Fruit fly (Drosophila melanogaster) whole organism, prepupa: ENCODE data around the gene Rdh.

Experiments
- Blimp-1 ChIP-seq: fragments of 200-800 bp; sonication (Bioruptor generic); optimal IDR thresholded peaks from 3 replicates; lab custom pipeline; 2017; ENCODE audit warnings: missing biosample characterization, missing genetic modification characterization, mild to moderate bottlenecking, moderate library complexity, missing genetic modification reagents
- CG10669 ChIP-seq: fragments of 200-800 bp; sonication (Bioruptor generic); optimal IDR thresholded peaks from 3 replicates; lab custom pipeline; 2018; ENCODE audit warnings: missing biosample characterization, mild to moderate bottlenecking, missing genetic modification characterization, moderate library complexity
- CG11294 ChIP-seq: fragments of 200-800 bp; sonication (Bioruptor generic); IDR thresholded peaks from 2 replicates; pipeline ENCODE4 v1.3.6; 2022; ENCODE audit warnings: missing biosample characterization, missing genetic modification characterization
- CG11762 ChIP-seq: fragments of 200-800 bp; sonication (Bioruptor generic); optimal IDR thresholded peaks from 3 replicates; lab custom pipeline; 2016; ENCODE audit warnings: missing biosample characterization, missing genetic modification characterization; ENCODE audit not compliant: insufficient read depth
- CG11902 ChIP-seq: fragments of 200-800 bp; sonication (Bioruptor generic); optimal IDR thresholded peaks from 3 replicates; lab custom pipeline; 2016; ENCODE audit warnings: missing biosample characterization, missing genetic modification characterization
- CG15336 ChIP-seq: fragments of 200-800 bp; sonication (Bioruptor generic); IDR thresholded peaks from 2 replicates; pipeline ENCODE4 v1.3.6; 2022; ENCODE audit warnings: missing biosample characterization, missing genetic modification characterization
- CG1621 ChIP-seq: fragments of 200-800 bp; sonication (Bioruptor generic); optimal IDR thresholded peaks from 3 replicates; lab custom pipeline; 2018; ENCODE audit warnings: missing biosample characterization, mild to moderate bottlenecking, missing genetic modification characterization
- CG16779 ChIP-seq: fragments of 200-800 bp; sonication (Bioruptor generic); optimal IDR thresholded peaks from 3 replicates; lab custom pipeline; 2017; ENCODE audit warnings: missing biosample characterization, mild to moderate bottlenecking, missing genetic modification characterization
- CG31627 ChIP-seq: fragments of 200-800 bp; sonication (Bioruptor generic); optimal IDR thresholded peaks from 3 replicates; lab custom pipeline; 2016; ENCODE audit warnings: missing biosample characterization, missing genetic modification characterization
- CG32006 ChIP-seq: fragments of 200-800 bp; sonication (Bioruptor generic); optimal IDR thresholded peaks from 3 replicates; lab custom pipeline; 2017; ENCODE audit warnings: missing biosample characterization, mild to moderate bottlenecking, missing genetic modification characterization
- CG3919 ChIP-seq: fragments of 200-800 bp; sonication (Bioruptor generic); optimal IDR thresholded peaks from 3 replicates; lab custom pipeline; 2016; ENCODE audit warnings: missing biosample characterization, missing genetic modification characterization
- CG6163 ChIP-seq: fragments of 200-800 bp; sonication (Bioruptor generic); IDR thresholded peaks from 3 replicates; pipeline ENCODE4 v1.3.6; 2022; ENCODE audit warnings: missing biosample characterization, missing genetic modification characterization
- CG6808 ChIP-seq: fragments of 200-800 bp; sonication (Bioruptor generic); optimal IDR thresholded peaks from 3 replicates; lab custom pipeline; 2017; ENCODE audit warnings: missing biosample characterization, missing genetic modification characterization, mild to moderate bottlenecking, moderate library complexity, missing genetic modification reagents
- CG8319 ChIP-seq: fragments of 200-800 bp; sonication (Bioruptor generic); optimal IDR thresholded peaks from 3 replicates; lab custom pipeline; 2016; ENCODE audit warnings: missing biosample characterization, missing genetic modification characterization
- CG9139 ChIP-seq: fragments of 200-800 bp; sonication (Bioruptor generic); optimal IDR thresholded peaks from 3 replicates; lab custom pipeline; 2017; ENCODE audit warnings: missing biosample characterization, mild to moderate bottlenecking, missing genetic modification characterization
- Eip75B ChIP-seq: fragments of 200-800 bp; sonication (Bioruptor generic); optimal IDR thresholded peaks from 3 replicates; lab custom pipeline; 2016; ENCODE audit warnings: missing biosample characterization, missing genetic modification characterization
- Eip78C ChIP-seq: fragments of 200-800 bp; sonication (Bioruptor generic); peaks from one replicate; lab custom pipeline; 2016; ENCODE audit warnings: missing biosample characterization, missing genetic modification characterization
- Ets96B ChIP-seq: fragments of 200-800 bp; optimal IDR thresholded peaks from 2 replicates; lab custom pipeline; 2019; ENCODE audit warnings: missing biosample characterization, mild to moderate bottlenecking, missing genetic modification characterization, moderate library complexity
- Hr38 ChIP-seq: sonication (Bioruptor generic); optimal IDR thresholded peaks from 2 replicates; lab custom pipeline; 2016; ENCODE audit warnings: missing biosample characterization, missing genetic modification characterization
- Hr4 ChIP-seq: fragments of 200-800 bp; sonication (Bioruptor generic); optimal IDR thresholded peaks from 3 replicates; lab custom pipeline; 2016; ENCODE audit warnings: missing biosample characterization, missing genetic modification characterization
- Lpt ChIP-seq: fragments of 200-800 bp; sonication (Bioruptor generic); optimal IDR thresholded peaks from 3 replicates; lab custom pipeline; 2016; ENCODE audit warnings: missing biosample characterization, missing genetic modification characterization
- Met ChIP-seq: fragments of 200-800 bp; sonication (Bioruptor generic); optimal IDR thresholded peaks from 3 replicates; lab custom pipeline; 2016; ENCODE audit warnings: missing biosample characterization, missing genetic modification characterization
- Sox14 ChIP-seq: fragments of 200-800 bp; sonication (Bioruptor generic); optimal IDR thresholded peaks from 3 replicates; lab custom pipeline; 2016; ENCODE audit warnings: missing biosample characterization, missing genetic modification characterization
- Sox15 ChIP-seq: fragments of 200-800 bp; sonication (Bioruptor generic); optimal IDR thresholded peaks from 3 replicates; lab custom pipeline; 2016; ENCODE audit warnings: missing biosample characterization, missing genetic modification characterization
- achi ChIP-seq: fragments of 200-800 bp; sonication (Bioruptor generic); optimal IDR thresholded peaks from 3 replicates; lab custom pipeline; 2016; ENCODE audit warnings: missing biosample characterization, missing genetic modification characterization
- cyc ChIP-seq: fragments of 200-800 bp; sonication (Bioruptor generic); optimal IDR thresholded peaks from 3 replicates; lab custom pipeline; 2016; ENCODE audit warnings: missing biosample characterization, missing genetic modification characterization
- dac ChIP-seq: fragments of 200-800 bp; sonication (Bioruptor generic); optimal IDR thresholded peaks from 2 replicates; lab custom pipeline; 2017; ENCODE audit warnings: missing biosample characterization, mild to moderate bottlenecking, missing genetic modification characterization
- dsx ChIP-seq: fragments of 200-800 bp; optimal IDR thresholded peaks from 3 replicates; lab custom pipeline; 2019; ENCODE audit warnings: missing biosample characterization, mild to moderate bottlenecking, missing genetic modification characterization, moderate library complexity; ENCODE audit not compliant: poor library complexity, severe bottlenecking
- eg ChIP-seq: fragments of 200-800 bp; sonication (Bioruptor generic); IDR thresholded peaks from 3 replicates; pipeline ENCODE4 v1.3.6; 2022; ENCODE audit warnings: missing biosample characterization, missing genetic modification characterization
- esn ChIP-seq: fragments of 200-800 bp; sonication (Bioruptor generic); optimal IDR thresholded peaks from 2 replicates; lab custom pipeline; 2016; ENCODE audit warnings: missing biosample characterization, mild to moderate bottlenecking, missing genetic modification characterization, moderate library complexity
- fd59A ChIP-seq: fragments of 200-800 bp; sonication (Bioruptor generic); optimal IDR thresholded peaks from 2 replicates; lab custom pipeline; 2017; ENCODE audit warnings: missing biosample characterization, mild to moderate bottlenecking, missing genetic modification characterization, missing genetic modification reagents
- fd85E ChIP-seq: fragments of 200-800 bp; sonication (Bioruptor generic); optimal IDR thresholded peaks from 3 replicates; lab custom pipeline; 2016; ENCODE audit warnings: missing biosample characterization, missing genetic modification characterization
- fkh ChIP-seq: fragments of 200-800 bp; sonication (Bioruptor generic); optimal IDR thresholded peaks from 3 replicates; lab custom pipeline; 2017; ENCODE audit warnings: missing biosample characterization, mild to moderate bottlenecking, missing genetic modification characterization, moderate library complexity
- net ChIP-seq: fragments of 200-800 bp; sonication (Bioruptor generic); optimal IDR thresholded peaks from 3 replicates; lab custom pipeline; 2016; ENCODE audit warnings: missing biosample characterization, missing genetic modification characterization
- pdm3 ChIP-seq: fragments of 200-800 bp; sonication (Bioruptor generic); optimal IDR thresholded peaks from 3 replicates; lab custom pipeline; 2016; ENCODE audit warnings: missing biosample characterization, missing genetic modification characterization
- spab ChIP-seq: fragments of 200-800 bp; sonication (Bioruptor generic); optimal IDR thresholded peaks from 2 replicates; lab custom pipeline; 2017; ENCODE audit warnings: missing biosample characterization, mild to moderate bottlenecking, missing genetic modification characterization, missing genetic modification reagents
- ss ChIP-seq, 2 experiments: fragments of 200-800 bp; sonication (Bioruptor generic); optimal IDR thresholded peaks; 2 replicates in 1 of 2; 3 replicates in 1 of 2; lab custom pipeline; 2017 to 2018; ENCODE audit warnings: mild to moderate bottlenecking in 2 of 2, missing biosample characterization in 2 of 2, missing genetic modification characterization in 2 of 2, moderate library complexity in 1 of 2
- vri ChIP-seq: fragments of 200-800 bp; sonication (Bioruptor generic); optimal IDR thresholded peaks from 3 replicates; lab custom pipeline; 2016; ENCODE audit warnings: missing biosample characterization, mild to moderate bottlenecking, missing genetic modification characterization

Gene Rdh

dm6 chr3L:3828111-3828510 lies 2.9 kb downstream of the Rdh start:
- TF ChIP-seq CG31627 (GFP tag; lab: Kevin White, UChicago) = no peak
- no peak for TF ChIP-seq Hr38 (GFP tag; lab: Kevin White, UChicago)

- no peak for TF ChIP-seq ss (GFP tag; optimal IDR thresholded peaks at IDR 0.05; lab: Kevin White, UChicago)
- no peak for TF ChIP-seq CG8319 (GFP tag; lab: Kevin White, UChicago)
- no peak for TF ChIP-seq CG10669
- TF ChIP-seq pdm3 (GFP tag; lab: Kevin White, UChicago) = no peak
- no peak for TF ChIP-seq CG3919 (GFP tag; lab: Kevin White, UChicago)
- TF ChIP-seq CG6808 (GFP tag; lab: Kevin White, UChicago) = no peak
- no peak for TF ChIP-seq dac (GFP tag; lab: Kevin White, UChicago)
- no peak for TF ChIP-seq CG11902 (GFP tag; lab: Kevin White, UChicago)
- TF ChIP-seq Hr4 (GFP tag; lab: Kevin White, UChicago) = no peak
- TF ChIP-seq Eip75B = no peak
- TF ChIP-seq CG11762 = no peak
- no peak for TF ChIP-seq achi (GFP tag; lab: Kevin White, UChicago)
Observed at dm6 chr3L:3842981-3843701, 17.9 kb downstream of the Rdh start.

dm6 chr3L:3845815-3846375 lies 20.6 kb downstream of the Rdh start, which contains the start of gene Awh:
TSS of gene Awh (plus strand) at chr3L:3846206.
- TF ChIP-seq Ets96B (no peak), dsx (GFP tag; lab: Kevin White, UChicago) (no peak), cyc (no peak), fd59A (no peak), CG15336 (GFP tag; lab: Robert Waterston, UW) (peak; percentile 35; the same call in 1 of the 2 replicates), Hr38 (GFP tag; lab: Kevin White, UChicago) (no peak), CG3919 (GFP tag; lab: Kevin White, UChicago) (peak; percentile 35), Eip78C (GFP tag; lab: Kevin White, UChicago) (peak; percentile 66), esn (GFP tag; lab: Kevin White, UChicago) (peak; percentile 10), CG1621 (tag; lab: Kevin White, UChicago) (peak; percentile 34), Hr4 (GFP tag; lab: Kevin White, UChicago) (no peak), Sox15 (no peak), CG32006 (no peak), spab (no peak), CG9139 (GFP tag; lab: Kevin White, UChicago) (peak; percentile 13), eg (0 out of 3 replicates have a peak, but pooled peaks have one; percentile 45), ss (GFP tag; optimal IDR thresholded peaks at IDR 0.05; lab: Kevin White, UChicago) (peak in 1 of 2 experiments; percentile 61), CG6163 (peak; percentile 29; the same call in 1 of the 3 replicates), fd85E (no peak), net (GFP tag; lab: Kevin White, UChicago) (peak; percentile 30), CG16779 (tag; lab: Kevin White, UChicago) (no peak), vri (GFP tag; lab: Kevin White, UChicago) (no peak)
- TF ChIP-seq, all 60 proteins: peak for 10

dm6 chr3L:3847810-3848326 lies 22.6 kb downstream of the Rdh start:
- TF ChIP-seq CG10669 (no peak), Sox14 (GFP tag; lab: Kevin White, UChicago) (no peak), Lpt (GFP tag; lab: Kevin White, UChicago) (no peak), Blimp-1 (GFP tag; lab: Kevin White, UChicago) (no peak), CG16779 (tag; lab: Kevin White, UChicago) (no peak), Met (no peak), fkh (GFP tag; lab: Kevin White, UChicago) (no peak), CG11294 (GFP tag; lab: Robert Waterston, UW) (no peak), CG32006 (no peak)
